Worm (Caenorhabditis elegans): Measurements from ENCODE around the gene ZK829.9.

DNA sequence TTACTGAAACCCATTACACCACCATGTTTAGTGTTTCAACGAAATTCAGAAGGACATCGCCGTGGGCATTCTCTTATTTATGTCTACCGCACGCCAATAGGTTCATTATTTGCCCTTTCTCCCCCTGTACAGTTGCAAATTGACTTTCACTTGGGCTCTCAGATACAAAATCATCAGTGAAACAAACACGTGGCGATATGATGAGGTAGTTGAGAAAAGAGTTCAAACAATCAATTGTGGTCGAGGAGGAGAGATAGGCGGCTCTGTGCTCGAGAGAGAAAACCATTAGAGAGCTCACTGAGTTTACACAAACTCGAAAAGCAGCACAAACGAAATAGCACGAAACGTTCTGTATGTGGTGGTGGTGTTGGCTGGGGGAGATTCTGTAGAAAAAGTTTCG is 13.3 kb upstream of the ZK829.9 start:
- TF ChIP-seq tra-4 (tag; optimal IDR thresholded peaks at IDR 0.05) (no peak), aly-1 (tag; optimal IDR thresholded peaks at IDR 0.05) (no peak), ceh-36 (tag; optimal IDR thresholded peaks at IDR 0.05) (no peak), tbx-37 (GFP tag; conservative IDR thresholded peaks at IDR 0.05) (no peak)
